Fruit fly (Drosophila melanogaster) whole organism, embryonic: ENCODE measurements around the gene eIF2gamma.
A peak's percentile ranks its signal among the peaks of the same experiment; 100 is the strongest.

ENCODE experiments used
- Abd-B ChIP-seq: fragments of 200-800 bp; sonication (Bioruptor generic); optimal IDR thresholded peaks from 2 replicates; lab custom pipeline; 2018; ENCODE audit warnings: missing biosample characterization, mild to moderate bottlenecking, missing genetic modification characterization, moderate library complexity
- Ada2b ChIP-seq: fragments of 200-800 bp; sonication (Bioruptor generic); IDR thresholded peaks from 2 replicates; pipeline ENCODE4 v1.3.6; 2022; ENCODE audit warnings: missing biosample characterization, missing genetic modification characterization
- Atf-2 ChIP-seq: fragments of 200-800 bp; sonication (Bioruptor generic); optimal IDR thresholded peaks from 2 replicates; lab custom pipeline; 2016; ENCODE audit warnings: missing biosample characterization, missing genetic modification characterization
- CG10431 ChIP-seq: fragments of 200-800 bp; sonication (Bioruptor generic); optimal IDR thresholded peaks from 3 replicates; lab custom pipeline; 2018; ENCODE audit warnings: missing biosample characterization, mild to moderate bottlenecking, missing genetic modification characterization
- CG10543 ChIP-seq: fragments of 200-800 bp; sonication (Bioruptor generic); optimal IDR thresholded peaks from 3 replicates; lab custom pipeline; 2017; ENCODE audit warnings: missing biosample characterization, mild to moderate bottlenecking, missing genetic modification characterization, moderate library complexity
- CG12236 ChIP-seq: fragments of 200-800 bp; sonication (Bioruptor generic); optimal IDR thresholded peaks from 2 replicates; lab custom pipeline; 2016; ENCODE audit warnings: missing biosample characterization, missing genetic modification characterization
- CG13296 ChIP-seq: fragments of 200-800 bp; sonication (Bioruptor generic); optimal IDR thresholded peaks from 3 replicates; lab custom pipeline; 2018; ENCODE audit warnings: missing biosample characterization, mild to moderate bottlenecking, missing genetic modification characterization
- CG14014 ChIP-seq: fragments of 200-800 bp; sonication (Bioruptor generic); IDR thresholded peaks from 2 replicates; pipeline ENCODE4 v1.3.6; 2022; ENCODE audit warnings: missing biosample characterization, missing genetic modification characterization
- CG14667 ChIP-seq: fragments of 200-800 bp; sonication (Bioruptor generic); IDR thresholded peaks from 2 replicates; pipeline ENCODE4 v1.3.6; 2022; ENCODE audit warnings: missing biosample characterization, missing genetic modification characterization
- CG14860 ChIP-seq: fragments of 200-800 bp; sonication (Bioruptor generic); IDR thresholded peaks from 3 replicates; pipeline ENCODE4 v1.3.6; 2022; ENCODE audit warnings: missing biosample characterization, missing genetic modification characterization; ENCODE audit not compliant: partially characterized antibody
- CG15073 ChIP-seq: fragments of 200-800 bp; sonication (Bioruptor generic); optimal IDR thresholded peaks from 2 replicates; lab custom pipeline; 2016; ENCODE audit warnings: missing biosample characterization, missing genetic modification characterization
- CG16813 ChIP-seq: fragments of 200-800 bp; sonication (Bioruptor generic); IDR thresholded peaks from 3 replicates; pipeline ENCODE4 v1.3.6; 2022; ENCODE audit warnings: missing biosample characterization, missing genetic modification characterization; ENCODE audit not compliant: partially characterized antibody
- CG17385 ChIP-seq: fragments of 200-800 bp; sonication (Bioruptor generic); optimal IDR thresholded peaks from 3 replicates; lab custom pipeline; 2018; ENCODE audit warnings: missing biosample characterization, mild to moderate bottlenecking, missing genetic modification characterization
- CG17568 ChIP-seq: fragments of 200-800 bp; sonication (Bioruptor generic); optimal IDR thresholded peaks from 2 replicates; lab custom pipeline; 2018; ENCODE audit warnings: missing biosample characterization, mild to moderate bottlenecking, missing genetic modification characterization, moderate library complexity
- CG18476 ChIP-seq: fragments of 200-800 bp; sonication (Bioruptor generic); optimal IDR thresholded peaks from 2 replicates; lab custom pipeline; 2016; ENCODE audit warnings: missing biosample characterization, mild to moderate bottlenecking, missing genetic modification characterization
- CG18599 ChIP-seq: fragments of 200-800 bp; sonication (Bioruptor generic); optimal IDR thresholded peaks from 3 replicates; lab custom pipeline; 2017; ENCODE audit warnings: missing biosample characterization, missing genetic modification characterization, mild to moderate bottlenecking, moderate library complexity, missing genetic modification reagents
- CG30403 ChIP-seq: fragments of 200-800 bp; sonication (Bioruptor generic); optimal IDR thresholded peaks from 3 replicates; lab custom pipeline; 2016; ENCODE audit warnings: missing biosample characterization, missing genetic modification characterization
- CG4360 ChIP-seq: fragments of 200-800 bp; sonication (Bioruptor generic); IDR thresholded peaks from 2 replicates; pipeline ENCODE4 v1.3.6; 2022; ENCODE audit warnings: missing biosample characterization, missing genetic modification characterization
- CG6765 ChIP-seq: fragments of 200-800 bp; sonication (Bioruptor generic); optimal IDR thresholded peaks from 3 replicates; lab custom pipeline; 2017; ENCODE audit warnings: missing biosample characterization, mild to moderate bottlenecking, missing genetic modification characterization
- CG7928 ChIP-seq: fragments of 200-800 bp; sonication (Bioruptor generic); optimal IDR thresholded peaks from 2 replicates; lab custom pipeline; 2017; ENCODE audit warnings: missing biosample characterization, mild to moderate bottlenecking, missing genetic modification characterization
- CkIIα-i1 ChIP-seq: fragments of 200-800 bp; sonication (Bioruptor generic); IDR thresholded peaks from 2 replicates; pipeline ENCODE4 v1.3.6; 2022; ENCODE audit warnings: missing biosample characterization, missing genetic modification characterization
- D ChIP-seq, 2 experiments: fragments of 200-800 bp in 1 of 2; fragments of >200 bp in 1 of 2; sonication (Bioruptor generic) in 1 of 2; optimal IDR thresholded peaks; 2 replicates in 1 of 2; 3 replicates in 1 of 2; lab custom pipeline; 2017; ENCODE audit warnings: mild to moderate bottlenecking in 1 of 2, missing biosample characterization in 1 of 2, missing genetic modification characterization in 1 of 2, missing genetic modification reagents in 1 of 2
- Gsc ChIP-seq: fragments of 200-800 bp; sonication (Bioruptor generic); IDR thresholded peaks from 2 replicates; pipeline ENCODE4 v1.3.6; 2022; ENCODE audit warnings: missing biosample characterization, missing genetic modification characterization
- Jarid2 ChIP-seq: fragments of 200-800 bp; sonication (Bioruptor generic); optimal IDR thresholded peaks from 3 replicates; lab custom pipeline; 2017; ENCODE audit warnings: mild to moderate bottlenecking, missing biosample characterization, missing genetic modification reagents, missing genetic modification characterization
- Mes4 ChIP-seq: fragments of 200-800 bp; sonication (Bioruptor generic); optimal IDR thresholded peaks from 2 replicates; lab custom pipeline; 2016; ENCODE audit warnings: missing biosample characterization, missing genetic modification characterization
- Opbp ChIP-seq: fragments of 200-800 bp; sonication (Bioruptor generic); IDR thresholded peaks from 3 replicates; pipeline ENCODE4 v1.3.6; 2022; ENCODE audit warnings: missing biosample characterization, missing genetic modification characterization; ENCODE audit not compliant: partially characterized antibody
- Vsx1 ChIP-seq: fragments of 200-800 bp; sonication (Bioruptor generic); optimal IDR thresholded peaks from 2 replicates; lab custom pipeline; 2017; ENCODE audit warnings: missing biosample characterization, mild to moderate bottlenecking, missing genetic modification characterization, missing genetic modification reagents
- Xrp1 ChIP-seq: fragments of 200-800 bp; sonication (Bioruptor generic); IDR thresholded peaks from 2 replicates; pipeline ENCODE4 v1.3.6; 2022; ENCODE audit warnings: missing biosample characterization, missing genetic modification characterization
- ab ChIP-seq: fragments of 200-800 bp; sonication (Bioruptor generic); optimal IDR thresholded peaks from 2 replicates; lab custom pipeline; 2016; ENCODE audit warnings: missing biosample characterization, missing genetic modification characterization
- abd-A ChIP-seq: fragments of 200-800 bp; sonication (Bioruptor generic); optimal IDR thresholded peaks from 3 replicates; lab custom pipeline; 2019; ENCODE audit warnings: missing biosample characterization, mild to moderate bottlenecking, missing genetic modification characterization, moderate library complexity
- bowl ChIP-seq: fragments of 200-800 bp; sonication (Bioruptor generic); IDR thresholded peaks from 2 replicates; pipeline ENCODE4 v1.3.6; 2022; ENCODE audit warnings: missing biosample characterization, missing genetic modification characterization
- gcm ChIP-seq: fragments of 200-800 bp; sonication (Bioruptor generic); optimal IDR thresholded peaks from 2 replicates; lab custom pipeline; 2019; ENCODE audit warnings: missing biosample characterization, mild to moderate bottlenecking, missing genetic modification characterization, moderate library complexity
- gcm2 ChIP-seq: fragments of 200-800 bp; sonication (Bioruptor generic); optimal IDR thresholded peaks from 2 replicates; lab custom pipeline; 2016; ENCODE audit warnings: missing biosample characterization, missing genetic modification characterization
- nerfin-2 ChIP-seq: fragments of 200-800 bp; sonication (Bioruptor generic); IDR thresholded peaks from 2 replicates; pipeline ENCODE4 v1.3.6; 2022; ENCODE audit warnings: missing biosample characterization, missing genetic modification characterization; ENCODE audit not compliant: partially characterized antibody
- org-1 ChIP-seq: fragments of 200-800 bp; sonication (Bioruptor generic); optimal IDR thresholded peaks from 2 replicates; lab custom pipeline; 2017; ENCODE audit warnings: missing biosample characterization, missing genetic modification characterization
- pnt ChIP-seq: fragments of 200-800 bp; sonication (Bioruptor generic); optimal IDR thresholded peaks from 3 replicates; lab custom pipeline; 2016; ENCODE audit warnings: missing biosample characterization, missing genetic modification characterization
- psq ChIP-seq: fragments of 200-800 bp; sonication (Bioruptor generic); optimal IDR thresholded peaks from 2 replicates; lab custom pipeline; 2017; ENCODE audit warnings: missing biosample characterization, missing genetic modification characterization
- sc ChIP-seq, 3 experiments: fragments of >200 bp in 2 of 3; fragments of 200-800 bp in 1 of 3; sonication (Bioruptor generic) in 1 of 3; optimal IDR thresholded peaks; 2 replicates in 2 of 3; 3 replicates in 1 of 3; lab custom pipeline; 2017; ENCODE audit warnings: mild to moderate bottlenecking in 1 of 3, missing biosample characterization in 1 of 3, missing genetic modification characterization in 1 of 3, missing genetic modification reagents in 1 of 3
- sima ChIP-seq: fragments of 200-800 bp; sonication (Bioruptor generic); optimal IDR thresholded peaks from 2 replicates; lab custom pipeline; 2016; ENCODE audit warnings: missing biosample characterization, missing genetic modification characterization
- slbo ChIP-seq: fragments of 200-800 bp; sonication (Bioruptor generic); IDR thresholded peaks from 2 replicates; pipeline ENCODE4 v1.3.6; 2022; ENCODE audit warnings: missing biosample characterization, missing genetic modification characterization
- so ChIP-seq: fragments of 200-800 bp; sonication (Bioruptor generic); IDR thresholded peaks from 3 replicates; pipeline ENCODE4 v1.3.6; 2022; ENCODE audit warnings: missing biosample characterization, missing genetic modification characterization
- sr ChIP-seq: fragments of 200-800 bp; sonication (Bioruptor generic); IDR thresholded peaks from 3 replicates; pipeline ENCODE4 v1.3.6; 2022; ENCODE audit warnings: missing biosample characterization, missing genetic modification characterization
- stwl ChIP-seq: fragments of 200-800 bp; sonication (Bioruptor generic); optimal IDR thresholded peaks from 3 replicates; lab custom pipeline; 2018; ENCODE audit warnings: missing biosample characterization, mild to moderate bottlenecking, missing genetic modification characterization, moderate library complexity
- sug ChIP-seq: fragments of 200-800 bp; optimal IDR thresholded peaks from 2 replicates; lab custom pipeline; 2019; ENCODE audit warnings: missing biosample characterization, mild to moderate bottlenecking, missing genetic modification characterization, moderate library complexity
- tin ChIP-seq: fragments of 200-800 bp; sonication (Bioruptor generic); optimal IDR thresholded peaks from 3 replicates; lab custom pipeline; 2016; ENCODE audit warnings: missing biosample characterization, missing genetic modification characterization
- ttk ChIP-seq: fragments of 200-800 bp; sonication (Bioruptor generic); IDR thresholded peaks from 2 replicates; pipeline ENCODE4 v2.1.2; 2022; ENCODE audit warnings: missing biosample characterization, missing genetic modification characterization
- tx ChIP-seq: fragments of 200-800 bp; sonication (Bioruptor generic); optimal IDR thresholded peaks from 2 replicates; lab custom pipeline; 2016; ENCODE audit warnings: missing biosample characterization, missing genetic modification characterization
- unpg ChIP-seq: fragments of 200-800 bp; sonication (Bioruptor generic); optimal IDR thresholded peaks from 3 replicates; lab custom pipeline; 2018; ENCODE audit warnings: missing biosample characterization, mild to moderate bottlenecking, missing genetic modification characterization, moderate library complexity

The eIF2gamma gene

dm6 chr3R:15280619-15281334, 17.5 kb upstream of the eIF2gamma start (continued):
- TF ChIP-seq sc (optimal IDR thresholded peaks at IDR 0.05; lab: Kevin White, UChicago), result no peak
- TF ChIP-seq sc (GFP tag; optimal IDR thresholded peaks at IDR 0.05; lab: Kevin White, UChicago), result peak; percentile 78
- peak; percentile 12 for TF ChIP-seq stwl
- no peak for TF ChIP-seq psq (GFP tag; lab: Kevin White, UChicago)
- TF ChIP-seq pnt (GFP tag; lab: Kevin White, UChicago), result no peak
- TF ChIP-seq slbo (GFP tag; lab: Robert Waterston, UW), result peak; percentile 51
- TF ChIP-seq CG14860, result no peak
- no peak for TF ChIP-seq Opbp (GFP tag; lab: Robert Waterston, UW)
- TF ChIP-seq CG14014 (GFP tag; lab: Robert Waterston, UW), result no peak; the same call in 1 of the 2 replicates
- no peak for TF ChIP-seq gcm2
- peak; percentile 83 for TF ChIP-seq CG30403 (GFP tag; lab: Kevin White, UChicago)
- no peak for TF ChIP-seq Gsc (GFP tag; lab: Robert Waterston, UW)
- peak; percentile 35 for TF ChIP-seq CG10543 (GFP tag; lab: Kevin White, UChicago)
- TF ChIP-seq so (GFP tag; lab: Robert Waterston, UW), result no peak; the same call in 2 of the 3 replicates
- peak; percentile 42 for TF ChIP-seq CG18476 (GFP tag; lab: Kevin White, UChicago)
- no peak for TF ChIP-seq ab (GFP tag; lab: Kevin White, UChicago)
- TF ChIP-seq CG17568, result no peak
- peak; percentile 61 for TF ChIP-seq org-1 (GFP tag; lab: Kevin White, UChicago)
- TF ChIP-seq gcm, result peak; percentile 64
- TF ChIP-seq tin, result peak; percentile 71
- TF ChIP-seq CG14667, result peak; percentile 35; the same call in 1 of the 2 replicates
- TF ChIP-seq Xrp1, result peak; percentile 55; the same call in 1 of the 2 replicates
- TF ChIP-seq sima (GFP tag; lab: Kevin White, UChicago), result no peak
- peak; percentile 47 for TF ChIP-seq CG18599 (GFP tag; lab: Kevin White, UChicago)
- peak; percentile 65 for TF ChIP-seq Abd-B
- no peak for TF ChIP-seq Atf-2 (GFP tag; lab: Kevin White, UChicago)
- no peak for TF ChIP-seq Jarid2 (GFP tag; lab: Kevin White, UChicago)
- peak; percentile 62 for TF ChIP-seq Vsx1 (GFP tag; lab: Kevin White, UChicago)
- TF ChIP-seq tx (GFP tag; lab: Kevin White, UChicago), result no peak
- peak; percentile 51 for TF ChIP-seq CG17385 (GFP tag; lab: Kevin White, UChicago)
- TF ChIP-seq Mes4 (GFP tag; lab: Kevin White, UChicago), result peak; percentile 30
- peak; percentile 62 for TF ChIP-seq sug
- no peak for TF ChIP-seq nerfin-2
- no peak for TF ChIP-seq CG16813 (GFP tag; lab: Robert Waterston, UW)
- TF ChIP-seq bowl (GFP tag; lab: Robert Waterston, UW), result no peak
- peak; percentile 31 for TF ChIP-seq CG15073
- TF ChIP-seq sr, result no peak
- no peak for TF ChIP-seq CG4360
- TF ChIP-seq CG7928, result no peak
- TF ChIP-seq abd-A (tag; lab: Kevin White, UChicago), result no peak
- peak; percentile 47 for TF ChIP-seq CG13296 (GFP tag; lab: Kevin White, UChicago)
- no peak for TF ChIP-seq CG12236 (GFP tag; lab: Kevin White, UChicago)
- TF ChIP-seq Ada2b (GFP tag; lab: Robert Waterston, UW), result peak; percentile 19; the same call in 1 of the 2 replicates
- TF ChIP-seq CG6765, result no peak
- TF ChIP-seq CkIIα-i1 (GFP tag; lab: Robert Waterston, UW), result no peak
- TF ChIP-seq CG10431 (GFP tag; lab: Kevin White, UChicago), result peak; percentile 60
- peak; percentile 63 for TF ChIP-seq ttk (GFP tag; lab: Robert Waterston, UW)
- peak; percentile 67 for TF ChIP-seq unpg (GFP tag; lab: Kevin White, UChicago)
- no peak for TF ChIP-seq D (optimal IDR thresholded peaks at IDR 0.05; lab: Kevin White, UChicago)
- peak; percentile 82 for TF ChIP-seq D (GFP tag; optimal IDR thresholded peaks at IDR 0.05; lab: Kevin White, UChicago)
